Worm (Caenorhabditis elegans): ENCODE data around the gene acr-7.

acr-7 gene

ce11 chrII:7873843-7874372 is 24.3 kb upstream of the acr-7 start, which contains the start of gene T01H3.3:
Gene T01H3.3 (minus strand): TSS chrII:7873893.
- no peak for TF ChIP-seq ceh-48 (tag; optimal IDR thresholded peaks at IDR 0.05)
- TF ChIP-seq fkh-10 (GFP tag; optimal IDR thresholded peaks at IDR 0.05): no peak
- TF ChIP-seq eyg-1 (tag; optimal IDR thresholded peaks at IDR 0.05): no peak
- TF ChIP-seq mec-3 (tag; optimal IDR thresholded peaks at IDR 0.05; ENCODE audit: borderline replicate concordance): no peak
- TF ChIP-seq pag-3 (tag; optimal IDR thresholded peaks at IDR 0.05; ENCODE audit: borderline replicate concordance): no peak
- no peak for TF ChIP-seq ceh-45 (GFP tag; IDR thresholded peaks at IDR 0.05)
- no peak for TF ChIP-seq rnt-1 (tag; optimal IDR thresholded peaks at IDR 0.05)
- TF ChIP-seq ama-1 (optimal IDR thresholded peaks at IDR 0.05): no peak
- TF ChIP-seq F13H6.1 (tag; optimal IDR thresholded peaks at IDR 0.05): no peak

- no peak for TF ChIP-seq gmeb-2 (tag; optimal IDR thresholded peaks at IDR 0.05)
- no peak for TF ChIP-seq ztf-16 (tag; optimal IDR thresholded peaks at IDR 0.05)
- TF ChIP-seq hlh-13 (GFP tag; optimal IDR thresholded peaks at IDR 0.05): no peak
- no peak for TF ChIP-seq ets-4 (tag; optimal IDR thresholded peaks at IDR 0.05)
- no peak for TF ChIP-seq npax-4 (tag; optimal IDR thresholded peaks at IDR 0.05)
- peak; percentile 14 for TF ChIP-seq ceh-18 (tag; optimal IDR thresholded peaks at IDR 0.05)
- TF ChIP-seq K09A11.1 (tag; optimal IDR thresholded peaks at IDR 0.05; ENCODE audit: insufficient read depth): no peak
- TF ChIP-seq pag-3 (tag; optimal IDR thresholded peaks at IDR 0.05; ENCODE audit: borderline replicate concordance): no peak
- no peak for TF ChIP-seq ceh-9 (tag; optimal IDR thresholded peaks at IDR 0.05)
- no peak for TF ChIP-seq dve-1 (tag; optimal IDR thresholded peaks at IDR 0.05)
- TF ChIP-seq eyg-1 (tag; optimal IDR thresholded peaks at IDR 0.05): no peak
- TF ChIP-seq syd-9 (tag; optimal IDR thresholded peaks at IDR 0.05): no peak
- TF ChIP-seq nfya-1 (tag; optimal IDR thresholded peaks at IDR 0.05): peak; percentile 24
- peak; percentile 8 for TF ChIP-seq tbx-2 (tag; optimal IDR thresholded peaks at IDR 0.05)
- TF ChIP-seq ceh-24 (tag; optimal IDR thresholded peaks at IDR 0.05): no peak
These were observed 21.0 kb upstream of the acr-7 start for ce11 chrII:7870632-7871031.

- TF ChIP-seq ahr-1 (tag; optimal IDR thresholded peaks at IDR 0.05): no peak
- TF ChIP-seq ceh-24 (tag; optimal IDR thresholded peaks at IDR 0.05): no peak
- no peak for TF ChIP-seq C38D4.7 (GFP tag; optimal IDR thresholded peaks at IDR 0.05)
- TF ChIP-seq npax-4 (tag; optimal IDR thresholded peaks at IDR 0.05): no peak
- TF ChIP-seq sdc-2 (tag; optimal IDR thresholded peaks at IDR 0.05): no peak
- TF ChIP-seq unc-55 (GFP tag; optimal IDR thresholded peaks at IDR 0.05): no peak
- TF ChIP-seq Y22D7AL.16 (tag; optimal IDR thresholded peaks at IDR 0.05): no peak
- TF ChIP-seq pros-1 (tag; optimal IDR thresholded peaks at IDR 0.05): no peak
- TF ChIP-seq C08G9.2 (tag; optimal IDR thresholded peaks at IDR 0.05): no peak
These were observed 20.5 kb upstream of the acr-7 start, which contains the start of gene ztf-17 for ce11 chrII:7870062-7870461. Gene ztf-17 (minus strand): TSS chrII:7870162.

- TF ChIP-seq nhr-11 (tag; optimal IDR thresholded peaks at IDR 0.05): peak; percentile 32
- TF ChIP-seq lim-6 (tag; optimal IDR thresholded peaks at IDR 0.05): no peak
These were observed 16.5 kb upstream of the acr-7 start for ce11 chrII:7866081-7866480.

- no peak for TF ChIP-seq ets-4 (tag; optimal IDR thresholded peaks at IDR 0.05)
- no peak for TF ChIP-seq elt-4 (tag; optimal IDR thresholded peaks at IDR 0.05)
- TF ChIP-seq sdc-2 (tag; optimal IDR thresholded peaks at IDR 0.05): no peak
- TF ChIP-seq pha-2 (tag; optimal IDR thresholded peaks at IDR 0.05): no peak
- no peak for TF ChIP-seq odd-2 (tag; optimal IDR thresholded peaks at IDR 0.05)
These were observed 15.3 kb upstream of the acr-7 start for ce11 chrII:7864892-7865291.
